Fruit fly (Drosophila melanogaster) whole organism, embryonic: Measurements from ENCODE around the gene Ktch.

Source experiments
- CG11093 ChIP-seq: fragments of 200-800 bp; sonication (Bioruptor generic); IDR thresholded peaks from 3 replicates; pipeline ENCODE4 v1.3.6; 2022; ENCODE audit warnings: missing biosample characterization, missing genetic modification characterization
- CG11247 ChIP-seq: fragments of 200-800 bp; sonication (Bioruptor generic); IDR thresholded peaks from 2 replicates; pipeline ENCODE4 v1.3.6; 2022; ENCODE audit warnings: missing biosample characterization, missing genetic modification characterization
- CG11504 ChIP-seq: fragments of 200-800 bp; sonication (Bioruptor generic); optimal IDR thresholded peaks from 3 replicates; lab custom pipeline; 2019; ENCODE audit warnings: missing biosample characterization, mild to moderate bottlenecking, missing genetic modification characterization, moderate library complexity
- CG12236 ChIP-seq: fragments of 200-800 bp; sonication (Bioruptor generic); optimal IDR thresholded peaks from 2 replicates; lab custom pipeline; 2016; ENCODE audit warnings: missing biosample characterization, missing genetic modification characterization
- CG12659 ChIP-seq: fragments of 200-800 bp; sonication (Bioruptor generic); optimal IDR thresholded peaks from 3 replicates; lab custom pipeline; 2017; ENCODE audit warnings: mild to moderate bottlenecking, missing biosample characterization, missing genetic modification reagents, missing genetic modification characterization
- CG13894 ChIP-seq: fragments of 200-800 bp; sonication (Bioruptor generic); optimal IDR thresholded peaks from 3 replicates; lab custom pipeline; 2018; ENCODE audit warnings: missing biosample characterization, mild to moderate bottlenecking, missing genetic modification characterization, moderate library complexity
- CG15514 ChIP-seq: fragments of 200-800 bp; sonication (Bioruptor generic); optimal IDR thresholded peaks from 3 replicates; lab custom pipeline; 2017; ENCODE audit warnings: missing biosample characterization, missing genetic modification characterization, mild to moderate bottlenecking, moderate library complexity, missing genetic modification reagents
- CG1603 ChIP-seq: fragments of 200-800 bp; sonication (Bioruptor generic); optimal IDR thresholded peaks from 2 replicates; lab custom pipeline; 2019; ENCODE audit warnings: missing biosample characterization, mild to moderate bottlenecking, missing genetic modification characterization, moderate library complexity
- CG16779 ChIP-seq: fragments of 200-800 bp; sonication (Bioruptor generic); IDR thresholded peaks from 2 replicates; pipeline ENCODE4 v1.3.6; 2022; ENCODE audit warnings: missing biosample characterization, missing genetic modification characterization
- CG16813 ChIP-seq: fragments of 200-800 bp; sonication (Bioruptor generic); IDR thresholded peaks from 3 replicates; pipeline ENCODE4 v1.3.6; 2022; ENCODE audit warnings: missing biosample characterization, missing genetic modification characterization; ENCODE audit not compliant: partially characterized antibody
- CG16815 ChIP-seq: fragments of 200-800 bp; sonication (Bioruptor generic); optimal IDR thresholded peaks from 3 replicates; lab custom pipeline; 2017; ENCODE audit warnings: missing biosample characterization, mild to moderate bottlenecking, missing genetic modification characterization
- CG17328 ChIP-seq: fragments of 200-800 bp; sonication (Bioruptor generic); IDR thresholded peaks from 2 replicates; pipeline ENCODE4 v1.3.6; 2022; ENCODE audit warnings: missing biosample characterization, missing genetic modification characterization
- CG17359 ChIP-seq: fragments of 200-800 bp; sonication (Bioruptor generic); optimal IDR thresholded peaks from 3 replicates; lab custom pipeline; 2018; ENCODE audit warnings: missing biosample characterization, mild to moderate bottlenecking, missing genetic modification characterization, moderate library complexity
- CG1832 ChIP-seq: fragments of 200-800 bp; sonication (Bioruptor generic); optimal IDR thresholded peaks from 2 replicates; lab custom pipeline; 2017; ENCODE audit warnings: missing biosample characterization, mild to moderate bottlenecking, missing genetic modification characterization, inconsistent platforms
- CG2889 ChIP-seq: fragments of 200-800 bp; sonication (Bioruptor generic); IDR thresholded peaks from 3 replicates; pipeline ENCODE4 v1.3.6; 2022; ENCODE audit warnings: missing biosample characterization, missing genetic modification characterization
- CG31365 ChIP-seq: fragments of 200-800 bp; sonication (Bioruptor generic); optimal IDR thresholded peaks from 2 replicates; lab custom pipeline; 2018; ENCODE audit warnings: missing biosample characterization, mild to moderate bottlenecking, missing genetic modification characterization
- CG32532 ChIP-seq: fragments of 200-800 bp; sonication (Bioruptor generic); IDR thresholded peaks from 2 replicates; pipeline ENCODE4 v1.3.6; 2022; ENCODE audit warnings: missing biosample characterization, missing genetic modification characterization
- CG3281 ChIP-seq: fragments of 200-800 bp; sonication (Bioruptor generic); optimal IDR thresholded peaks from 3 replicates; lab custom pipeline; 2017; ENCODE audit warnings: missing biosample characterization, mild to moderate bottlenecking, missing genetic modification characterization
- CG4424 ChIP-seq: fragments of 200-800 bp; sonication (Bioruptor generic); optimal IDR thresholded peaks from 3 replicates; lab custom pipeline; 2016; ENCODE audit warnings: missing biosample characterization, missing genetic modification characterization
- CG4617 ChIP-seq: fragments of 200-800 bp; sonication (Bioruptor generic); optimal IDR thresholded peaks from 3 replicates; lab custom pipeline; 2016; ENCODE audit warnings: missing biosample characterization, missing genetic modification characterization, borderline replicate concordance
- CG4854 ChIP-seq: fragments of 200-800 bp; sonication (Bioruptor generic); optimal IDR thresholded peaks from 2 replicates; lab custom pipeline; 2016; ENCODE audit warnings: missing biosample characterization, missing genetic modification characterization, inconsistent platforms
- CG5953 ChIP-seq: fragments of 200-800 bp; sonication (Bioruptor generic); IDR thresholded peaks from 2 replicates; pipeline ENCODE4 v1.3.6; 2022; ENCODE audit warnings: missing biosample characterization, missing genetic modification characterization
- CG6254 ChIP-seq: fragments of 200-800 bp; sonication (Bioruptor generic); optimal IDR thresholded peaks from 3 replicates; lab custom pipeline; 2017; ENCODE audit warnings: mild to moderate bottlenecking, missing biosample characterization, missing genetic modification reagents, missing genetic modification characterization
- CG6654 ChIP-seq: fragments of 200-800 bp; sonication (Bioruptor generic); optimal IDR thresholded peaks from 2 replicates; lab custom pipeline; 2017; ENCODE audit warnings: missing biosample characterization, mild to moderate bottlenecking, missing genetic modification characterization
- CG6689 ChIP-seq: fragments of 200-800 bp; sonication (Bioruptor generic); IDR thresholded peaks from 2 replicates; pipeline ENCODE4 v1.3.6; 2022; ENCODE audit warnings: missing biosample characterization, missing genetic modification characterization
- CG6765 ChIP-seq: fragments of 200-800 bp; sonication (Bioruptor generic); optimal IDR thresholded peaks from 3 replicates; lab custom pipeline; 2017; ENCODE audit warnings: missing biosample characterization, mild to moderate bottlenecking, missing genetic modification characterization
- CG6813 ChIP-seq: fragments of 200-800 bp; sonication (Bioruptor generic); optimal IDR thresholded peaks from 2 replicates; lab custom pipeline; 2017; ENCODE audit warnings: missing biosample characterization, missing genetic modification characterization, mild to moderate bottlenecking, moderate library complexity, missing genetic modification reagents
- CG7372 ChIP-seq: fragments of 200-800 bp; sonication (Bioruptor generic); IDR thresholded peaks from 2 replicates; pipeline ENCODE4 v1.3.6; 2022; ENCODE audit warnings: missing biosample characterization, missing genetic modification characterization
- CG8290 ChIP-seq, 3 experiments: fragments of 200-800 bp; sonication (Bioruptor generic); optimal IDR thresholded peaks; 2 replicates each; lab custom pipeline; 2016 to 2019; ENCODE audit warnings: missing biosample characterization in 3 of 3, missing genetic modification characterization in 3 of 3, mild to moderate bottlenecking in 2 of 3, moderate library complexity in 1 of 3
- CG9609 ChIP-seq: fragments of 200-800 bp; sonication (Bioruptor generic); optimal IDR thresholded peaks from 3 replicates; lab custom pipeline; 2016; ENCODE audit warnings: missing biosample characterization, missing genetic modification characterization
- Dip2 ChIP-seq: fragments of 200-800 bp; sonication (Bioruptor generic); IDR thresholded peaks from 2 replicates; pipeline ENCODE4 v1.3.6; 2022; ENCODE audit warnings: missing biosample characterization, missing genetic modification characterization
- HmgZ ChIP-seq: fragments of 200-800 bp; sonication (Bioruptor generic); optimal IDR thresholded peaks from 2 replicates; lab custom pipeline; 2018; ENCODE audit warnings: missing biosample characterization, mild to moderate bottlenecking, missing genetic modification characterization
- MBD-R2 ChIP-seq: fragments of 200-800 bp; sonication (Bioruptor generic); IDR thresholded peaks from 2 replicates; pipeline ENCODE4 v1.3.6; 2022; ENCODE audit warnings: missing biosample characterization, missing genetic modification characterization
- Rfx ChIP-seq: fragments of 200-800 bp; sonication (Bioruptor generic); IDR thresholded peaks from 2 replicates; pipeline ENCODE4 v1.3.6; 2022; ENCODE audit warnings: missing biosample characterization, missing genetic modification characterization
- Side ChIP-seq: fragments of 200-800 bp; sonication (Bioruptor generic); optimal IDR thresholded peaks from 2 replicates; lab custom pipeline; 2016; ENCODE audit warnings: missing biosample characterization, missing genetic modification characterization
- Stat92E ChIP-seq, 3 experiments: fragments of >200 bp in 2 of 3; fragments of 200-800 bp in 1 of 3; sonication (Bioruptor generic) in 1 of 3; optimal IDR thresholded peaks; 2 replicates each; lab custom pipeline; 2017 to 2019; ENCODE audit warnings: missing biosample characterization in 3 of 3, missing genetic modification characterization in 3 of 3, mild to moderate bottlenecking in 1 of 3, moderate library complexity in 1 of 3
- abd-A ChIP-seq: fragments of 200-800 bp; sonication (Bioruptor generic); optimal IDR thresholded peaks from 3 replicates; lab custom pipeline; 2019; ENCODE audit warnings: missing biosample characterization, mild to moderate bottlenecking, missing genetic modification characterization, moderate library complexity
- ac ChIP-seq: fragments of 200-800 bp; sonication (Bioruptor generic); optimal IDR thresholded peaks from 3 replicates; lab custom pipeline; 2017; ENCODE audit warnings: missing biosample characterization, mild to moderate bottlenecking, missing genetic modification characterization
- bcd ChIP-seq: fragments of 200-800 bp; sonication (Bioruptor generic); optimal IDR thresholded peaks from 2 replicates; lab custom pipeline; 2017; ENCODE audit warnings: missing biosample characterization, mild to moderate bottlenecking, missing genetic modification characterization
- bowl ChIP-seq: fragments of 200-800 bp; sonication (Bioruptor generic); IDR thresholded peaks from 2 replicates; pipeline ENCODE4 v1.3.6; 2022; ENCODE audit warnings: missing biosample characterization, missing genetic modification characterization
- dan ChIP-seq: fragments of 200-800 bp; sonication (Bioruptor generic); IDR thresholded peaks from 2 replicates; pipeline ENCODE4 v1.3.6; 2022; ENCODE audit warnings: missing biosample characterization, missing genetic modification characterization
- dm ChIP-seq: fragments of 200-800 bp; sonication (Bioruptor generic); optimal IDR thresholded peaks from 3 replicates; lab custom pipeline; 2016; ENCODE audit warnings: missing biosample characterization, missing genetic modification characterization
- ham ChIP-seq: fragments of 200-800 bp; sonication (Bioruptor generic); IDR thresholded peaks from 2 replicates; pipeline ENCODE4 v1.3.6; 2022; ENCODE audit warnings: missing biosample characterization, missing genetic modification characterization
- ind ChIP-seq: fragments of 200-800 bp; sonication (Bioruptor generic); optimal IDR thresholded peaks from 3 replicates; lab custom pipeline; 2016; ENCODE audit warnings: missing biosample characterization, missing genetic modification characterization
- inv ChIP-seq: fragments of 200-800 bp; sonication (Bioruptor generic); IDR thresholded peaks from 2 replicates; pipeline ENCODE4 v1.3.6; 2022; ENCODE audit warnings: missing biosample characterization, missing genetic modification characterization; ENCODE audit not compliant: partially characterized antibody
- nmo ChIP-seq: fragments of 200-800 bp; sonication (Bioruptor generic); optimal IDR thresholded peaks from 2 replicates; lab custom pipeline; 2018; ENCODE audit warnings: missing biosample characterization, mild to moderate bottlenecking, missing genetic modification characterization, moderate library complexity
- scrt ChIP-seq: fragments of 200-800 bp; sonication (Bioruptor generic); optimal IDR thresholded peaks from 2 replicates; lab custom pipeline; 2018; ENCODE audit warnings: missing biosample characterization, mild to moderate bottlenecking, missing genetic modification characterization, moderate library complexity
- sim ChIP-seq: fragments of 200-800 bp; sonication (Bioruptor generic); IDR thresholded peaks from 2 replicates; pipeline ENCODE4 v1.3.6; 2022; ENCODE audit warnings: missing biosample characterization, missing genetic modification characterization
- slou ChIP-seq: fragments of 200-800 bp; sonication (Bioruptor generic); optimal IDR thresholded peaks from 3 replicates; lab custom pipeline; 2016; ENCODE audit warnings: missing biosample characterization, missing genetic modification characterization
- sob ChIP-seq: fragments of 200-800 bp; sonication (Bioruptor generic); IDR thresholded peaks from 2 replicates; pipeline ENCODE4 v1.3.6; 2022; ENCODE audit warnings: missing biosample characterization, missing genetic modification characterization
- ssp ChIP-seq: fragments of 200-800 bp; sonication (Bioruptor generic); IDR thresholded peaks from 2 replicates; pipeline ENCODE4 v1.3.6; 2022; ENCODE audit warnings: missing biosample characterization, missing genetic modification characterization

Gene Ktch

DNA sequence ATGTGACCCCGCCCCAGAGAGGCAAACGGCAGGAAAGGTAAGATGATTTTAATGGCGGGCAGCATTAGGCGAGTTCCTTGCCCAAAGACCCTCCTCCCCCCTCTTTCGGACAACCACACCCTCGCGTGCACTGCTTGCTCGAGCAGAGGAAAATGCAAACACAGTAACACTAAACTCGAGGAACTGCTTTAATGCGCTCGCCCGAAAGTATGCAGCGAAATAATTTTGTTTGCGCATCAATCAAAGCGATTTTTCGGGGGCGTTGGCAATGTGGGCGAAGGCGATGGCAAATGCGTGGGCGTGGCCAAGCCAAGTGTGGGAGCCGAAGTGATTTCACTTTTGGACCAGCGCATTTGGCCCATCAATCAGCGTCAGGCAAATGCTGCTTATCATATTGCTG lies 44.1 kb downstream of the Ktch start (continued):
- TF ChIP-seq sim (GFP tag; lab: Robert Waterston, UW) (no peak), CG1832 (GFP tag; lab: Kevin White, UChicago) (no peak), CG8290 (GFP tag; optimal IDR thresholded peaks at IDR 0.05; lab: Kevin White, UChicago) (peak; percentile 57), CG8290 (tag; optimal IDR thresholded peaks at IDR 0.05; lab: Kevin White, UChicago) (peak; percentile 58 to 78), ssp (GFP tag; lab: Robert Waterston, UW) (no peak), ham (GFP tag; lab: Robert Waterston, UW) (no peak), CG12236 (GFP tag; lab: Kevin White, UChicago) (no peak), HmgZ (tag; lab: Kevin White, UChicago) (peak; percentile 55), inv (GFP tag; lab: Robert Waterston, UW) (no peak), CG32532 (GFP tag; lab: Robert Waterston, UW) (no peak), CG5953 (GFP tag; lab: Robert Waterston, UW) (no peak), CG13894 (tag; lab: Kevin White, UChicago) (no peak), CG6254 (GFP tag; lab: Kevin White, UChicago) (no peak), CG4424 (GFP tag; lab: Kevin White, UChicago) (no peak), CG15514 (GFP tag; lab: Kevin White, UChicago) (no peak), Stat92E (GFP tag; optimal IDR thresholded peaks at IDR 0.05; lab: Kevin White, UChicago) (no peak), bowl (no peak), CG6654 (GFP tag; lab: Kevin White, UChicago) (no peak), CG16813 (GFP tag; lab: Robert Waterston, UW) (0 out of 3 replicates have a peak, but pooled peaks have one; percentile 33), scrt (GFP tag; lab: Kevin White, UChicago) (no peak), dm (GFP tag; lab: Kevin White, UChicago) (peak; percentile 18), CG31365 (tag; lab: Kevin White, UChicago) (peak; percentile 96), CG7372 (GFP tag; lab: Robert Waterston, UW) (no peak), CG4617 (GFP tag; lab: Kevin White, UChicago) (no peak), ind (GFP tag; lab: Kevin White, UChicago) (no peak), CG11093 (GFP tag; lab: Robert Waterston, UW) (no peak), CG6813 (GFP tag; lab: Kevin White, UChicago) (no peak), abd-A (tag; lab: Kevin White, UChicago) (no peak), CG11504 (tag; lab: Kevin White, UChicago) (no peak), ac (GFP tag; lab: Kevin White, UChicago) (no peak), CG12659 (GFP tag; lab: Kevin White, UChicago) (no peak), CG16779 (GFP tag; lab: Robert Waterston, UW) (no peak), CG17359 (tag; lab: Kevin White, UChicago) (no peak), Dip2 (GFP tag; lab: Robert Waterston, UW) (no peak), CG9609 (GFP tag; lab: Kevin White, UChicago) (no peak), CG6765 (GFP tag; lab: Kevin White, UChicago) (no peak), CG11247 (no peak), CG17328 (GFP tag; lab: Robert Waterston, UW) (no peak), sob (GFP tag; lab: Robert Waterston, UW) (no peak), bcd (GFP tag; lab: Kevin White, UChicago) (no peak), Side (GFP tag; lab: Kevin White, UChicago) (no peak), dan (GFP tag; lab: Robert Waterston, UW) (no peak), CG2889 (GFP tag; lab: Robert Waterston, UW) (no peak), nmo (peak; percentile 37), CG4854 (GFP tag; lab: Kevin White, UChicago) (no peak), CG6689 (no peak), Rfx (GFP tag; lab: Robert Waterston, UW) (peak; percentile 35; the same call in 1 of the 2 replicates), CG16815 (GFP tag; lab: Kevin White, UChicago) (no peak), slou (GFP tag; lab: Kevin White, UChicago) (no peak), MBD-R2 (GFP tag; lab: Robert Waterston, UW) (no peak), CG3281 (GFP tag; lab: Kevin White, UChicago) (no peak), CG1603 (tag; lab: Kevin White, UChicago) (peak; percentile 50)
